Fruit fly (Drosophila melanogaster): ENCODE data around the gene CG34337.

DNA sequence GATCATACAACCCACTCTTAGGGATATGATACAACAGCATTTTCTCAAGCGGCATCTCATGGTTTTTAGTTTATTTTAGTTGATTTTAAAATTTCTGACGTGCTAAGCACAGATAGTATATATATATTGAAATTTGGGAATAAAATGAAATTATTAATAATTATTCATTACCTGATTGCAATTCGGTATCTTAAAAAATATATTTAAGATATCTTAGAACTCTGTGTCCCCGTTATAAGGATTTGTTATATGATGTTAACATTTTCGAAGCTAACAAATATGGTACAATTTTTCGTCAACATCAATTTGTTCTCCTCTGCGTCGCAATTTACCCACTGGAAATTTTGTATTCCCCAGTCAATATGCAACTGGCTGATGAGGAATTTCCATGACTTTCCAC is 36.2 kb downstream of the CG34337 start, which contains the start of gene CG43198:
- no peak for TF ChIP-seq CG34367 (tag; optimal IDR thresholded peaks at IDR 0.05)
- TF ChIP-seq CG15710 (tag; optimal IDR thresholded peaks at IDR 0.05), result no peak
- no peak for TF ChIP-seq rn (GFP tag; IDR thresholded peaks at IDR 0.05)
- TF ChIP-seq Pif1A (GFP tag; optimal IDR thresholded peaks at IDR 0.05), result no peak
- no peak for TF ChIP-seq D1 (tag; optimal IDR thresholded peaks at IDR 0.05)
- TF ChIP-seq CG4496 (GFP tag; IDR thresholded peaks at IDR 0.05), result no peak
- TF ChIP-seq CG13204 (GFP tag; optimal IDR thresholded peaks at IDR 0.05), result no peak
- TF ChIP-seq EcR (GFP tag; optimal IDR thresholded peaks at IDR 0.05), result no peak
- no peak for TF ChIP-seq CG8301 (tag; optimal IDR thresholded peaks at IDR 0.05)
- TF ChIP-seq Snoo (tag; optimal IDR thresholded peaks at IDR 0.05), result no peak

All from whole organism, pupa.